Fruit fly (Drosophila melanogaster) whole organism, embryonic: ENCODE data around the gene CG43694.

Experiments used
- ATbp ChIP-seq: fragments of 200-800 bp; sonication (Bioruptor generic); optimal IDR thresholded peaks from 2 replicates; lab custom pipeline; 2017; ENCODE audit warnings: missing biosample characterization, mild to moderate bottlenecking, missing genetic modification characterization, missing genetic modification reagents
- Antp ChIP-seq: fragments of 200-800 bp; sonication (Bioruptor generic); optimal IDR thresholded peaks from 3 replicates; lab custom pipeline; 2016; ENCODE audit warnings: missing biosample characterization, missing genetic modification characterization
- Awh ChIP-seq: fragments of 200-800 bp; sonication (Bioruptor generic); IDR thresholded peaks from 2 replicates; pipeline ENCODE4, ENCODE4 v1.3.6; 2022; ENCODE audit warnings: missing biosample characterization, missing genetic modification characterization
- B-H1 ChIP-seq: fragments of 200-800 bp; sonication (Bioruptor generic); IDR thresholded peaks from 3 replicates; pipeline ENCODE4 v1.3.6; 2022; ENCODE audit warnings: missing biosample characterization, missing genetic modification characterization
- BtbVII ChIP-seq: fragments of 200-800 bp; sonication (Bioruptor generic); optimal IDR thresholded peaks from 3 replicates; lab custom pipeline; 2017; ENCODE audit warnings: missing biosample characterization, mild to moderate bottlenecking, missing genetic modification characterization
- CG1233 ChIP-seq: fragments of 200-800 bp; sonication (Bioruptor generic); optimal IDR thresholded peaks from 4 replicates; lab custom pipeline; 2018; ENCODE audit warnings: missing biosample characterization, mild to moderate bottlenecking, missing genetic modification characterization
- CG12659 ChIP-seq: fragments of 200-800 bp; sonication (Bioruptor generic); optimal IDR thresholded peaks from 3 replicates; lab custom pipeline; 2017; ENCODE audit warnings: mild to moderate bottlenecking, missing biosample characterization, missing genetic modification reagents, missing genetic modification characterization
- CG14710 ChIP-seq: fragments of 200-800 bp; sonication (Bioruptor generic); optimal IDR thresholded peaks from 3 replicates; lab custom pipeline; 2019; ENCODE audit warnings: missing biosample characterization, mild to moderate bottlenecking, missing genetic modification characterization, moderate library complexity
- CG15601 ChIP-seq: fragments of 200-800 bp; sonication (Bioruptor generic); optimal IDR thresholded peaks from 3 replicates; lab custom pipeline; 2019; ENCODE audit warnings: missing biosample characterization, mild to moderate bottlenecking, missing genetic modification characterization, moderate library complexity
- CG1603 ChIP-seq: fragments of 200-800 bp; sonication (Bioruptor generic); optimal IDR thresholded peaks from 2 replicates; lab custom pipeline; 2019; ENCODE audit warnings: missing biosample characterization, mild to moderate bottlenecking, missing genetic modification characterization, moderate library complexity
- CG17328 ChIP-seq: fragments of 200-800 bp; sonication (Bioruptor generic); IDR thresholded peaks from 2 replicates; pipeline ENCODE4 v1.3.6; 2022; ENCODE audit warnings: missing biosample characterization, missing genetic modification characterization
- CG17359 ChIP-seq: fragments of 200-800 bp; sonication (Bioruptor generic); optimal IDR thresholded peaks from 3 replicates; lab custom pipeline; 2018; ENCODE audit warnings: missing biosample characterization, mild to moderate bottlenecking, missing genetic modification characterization, moderate library complexity
- CG17385 ChIP-seq: fragments of 200-800 bp; sonication (Bioruptor generic); optimal IDR thresholded peaks from 3 replicates; lab custom pipeline; 2018; ENCODE audit warnings: missing biosample characterization, mild to moderate bottlenecking, missing genetic modification characterization
- CG31365 ChIP-seq: fragments of 200-800 bp; sonication (Bioruptor generic); optimal IDR thresholded peaks from 2 replicates; lab custom pipeline; 2018; ENCODE audit warnings: missing biosample characterization, mild to moderate bottlenecking, missing genetic modification characterization
- CG32767 ChIP-seq: fragments of 200-800 bp; sonication (Bioruptor generic); IDR thresholded peaks from 2 replicates; pipeline ENCODE4 v1.3.6; 2022; ENCODE audit warnings: missing biosample characterization, missing genetic modification characterization
- CG33557 ChIP-seq: fragments of 200-800 bp; sonication (Bioruptor generic); optimal IDR thresholded peaks from 2 replicates; lab custom pipeline; 2019; ENCODE audit warnings: missing biosample characterization, mild to moderate bottlenecking, missing genetic modification characterization, moderate library complexity
- CG3407 ChIP-seq: fragments of 200-800 bp; sonication (Bioruptor generic); optimal IDR thresholded peaks from 2 replicates; lab custom pipeline; 2018; ENCODE audit warnings: missing biosample characterization, mild to moderate bottlenecking, missing genetic modification characterization
- CG6689 ChIP-seq: fragments of 200-800 bp; sonication (Bioruptor generic); IDR thresholded peaks from 2 replicates; pipeline ENCODE4 v1.3.6; 2022; ENCODE audit warnings: missing biosample characterization, missing genetic modification characterization
- CG6813 ChIP-seq: fragments of 200-800 bp; sonication (Bioruptor generic); optimal IDR thresholded peaks from 2 replicates; lab custom pipeline; 2017; ENCODE audit warnings: missing biosample characterization, missing genetic modification characterization, mild to moderate bottlenecking, moderate library complexity, missing genetic modification reagents
- CG6854 ChIP-seq: fragments of 200-800 bp; sonication (Bioruptor generic); optimal IDR thresholded peaks from 3 replicates; lab custom pipeline; 2017; ENCODE audit warnings: missing biosample characterization, mild to moderate bottlenecking, missing genetic modification characterization
- CG8924 ChIP-seq: fragments of 200-800 bp; optimal IDR thresholded peaks from 3 replicates; lab custom pipeline; 2019; ENCODE audit warnings: missing biosample characterization, mild to moderate bottlenecking, missing genetic modification characterization, moderate library complexity
- CG9932 ChIP-seq: fragments of 200-800 bp; sonication (Bioruptor generic); IDR thresholded peaks from 2 replicates; pipeline ENCODE4 v1.3.6; 2022; ENCODE audit warnings: missing biosample characterization, missing genetic modification characterization
- Chrac-16 ChIP-seq: fragments of 200-800 bp; sonication (Bioruptor generic); optimal IDR thresholded peaks from 3 replicates; lab custom pipeline; 2016; ENCODE audit warnings: missing biosample characterization, missing genetic modification characterization
- E2f1 ChIP-seq: fragments of 200-800 bp; sonication (Bioruptor generic); IDR thresholded peaks from 2 replicates; pipeline ENCODE4 v1.3.6; 2022; ENCODE audit warnings: missing biosample characterization, missing genetic modification characterization
- Eip74EF ChIP-seq, 2 experiments: fragments of 200-800 bp in 1 of 2; fragments of >200 bp in 1 of 2; sonication (Bioruptor generic) in 1 of 2; optimal IDR thresholded peaks; 2 replicates each; lab custom pipeline; 2017 to 2019; ENCODE audit warnings: missing biosample characterization in 2 of 2, missing genetic modification characterization in 2 of 2, mild to moderate bottlenecking in 1 of 2, moderate library complexity in 1 of 2
- Ets65A ChIP-seq: fragments of 200-800 bp; sonication (Bioruptor generic); peaks from one replicate; lab custom pipeline; 2016; ENCODE audit warnings: missing biosample characterization, missing genetic modification characterization
- HLH3B ChIP-seq: fragments of 200-800 bp; sonication (Bioruptor generic); IDR thresholded peaks from 2 replicates; pipeline ENCODE4 v1.3.6; 2022; ENCODE audit warnings: missing biosample characterization, missing genetic modification characterization
- HmgZ ChIP-seq: fragments of 200-800 bp; sonication (Bioruptor generic); optimal IDR thresholded peaks from 2 replicates; lab custom pipeline; 2018; ENCODE audit warnings: missing biosample characterization, mild to moderate bottlenecking, missing genetic modification characterization
- Hmr ChIP-seq: fragments of 200-800 bp; sonication (Bioruptor generic); optimal IDR thresholded peaks from 3 replicates; lab custom pipeline; 2017; ENCODE audit warnings: mild to moderate bottlenecking, missing biosample characterization, missing genetic modification reagents, missing genetic modification characterization
- Neu2 ChIP-seq: fragments of 200-800 bp; sonication (Bioruptor generic); optimal IDR thresholded peaks from 3 replicates; lab custom pipeline; 2016; ENCODE audit warnings: missing biosample characterization, missing genetic modification characterization, borderline replicate concordance
- Optix ChIP-seq: fragments of 200-800 bp; sonication (Bioruptor generic); IDR thresholded peaks from 3 replicates; pipeline ENCODE4 v1.3.6; 2022; ENCODE audit warnings: missing biosample characterization, missing genetic modification characterization
- Rx ChIP-seq: fragments of 200-800 bp; sonication (Bioruptor generic); IDR thresholded peaks from 2 replicates; pipeline ENCODE4 v1.3.6; 2022; ENCODE audit warnings: missing biosample characterization, missing genetic modification characterization
- Trl ChIP-seq, 3 experiments: fragments of >200 bp in 2 of 3; fragments of 200-800 bp in 1 of 3; sonication (Bioruptor generic) in 1 of 3; optimal IDR thresholded peaks; 2 replicates in 1 of 3; 3 replicates in 2 of 3; lab custom pipeline; 2016 to 2017; ENCODE audit warnings: missing biosample characterization in 1 of 3, missing genetic modification characterization in 1 of 3
- ara ChIP-seq: fragments of 200-800 bp; sonication (Bioruptor generic); IDR thresholded peaks from 2 replicates; pipeline ENCODE4 v1.3.6; 2022; ENCODE audit warnings: missing biosample characterization, missing genetic modification characterization
- disco-r ChIP-seq: fragments of 200-800 bp; sonication (Bioruptor generic); optimal IDR thresholded peaks from 2 replicates; lab custom pipeline; 2016; ENCODE audit warnings: missing biosample characterization, missing genetic modification characterization
- fd96Cb ChIP-seq: fragments of 200-800 bp; sonication (Bioruptor generic); optimal IDR thresholded peaks from 2 replicates; lab custom pipeline; 2018; ENCODE audit warnings: missing biosample characterization, mild to moderate bottlenecking, missing genetic modification characterization, moderate library complexity
- ken ChIP-seq: fragments of 200-800 bp; sonication (Bioruptor generic); IDR thresholded peaks from 3 replicates; pipeline ENCODE4 v1.3.6; 2022; ENCODE audit warnings: missing biosample characterization, missing genetic modification characterization
- kni ChIP-seq: fragments of 200-800 bp; sonication (Bioruptor generic); optimal IDR thresholded peaks from 3 replicates; lab custom pipeline; 2017; ENCODE audit warnings: mild to moderate bottlenecking, missing biosample characterization, missing genetic modification reagents, missing genetic modification characterization
- mirr ChIP-seq: fragments of 200-800 bp; sonication (Bioruptor generic); optimal IDR thresholded peaks from 3 replicates; lab custom pipeline; 2018; ENCODE audit warnings: missing biosample characterization, mild to moderate bottlenecking, missing genetic modification characterization
- onecut ChIP-seq: fragments of 200-800 bp; sonication (Bioruptor generic); IDR thresholded peaks from 2 replicates; pipeline ENCODE4 v1.3.6; 2022; ENCODE audit warnings: missing biosample characterization, missing genetic modification characterization
- pita ChIP-seq: fragments of 200-800 bp; sonication (Bioruptor generic); optimal IDR thresholded peaks from 2 replicates; lab custom pipeline; 2017; ENCODE audit warnings: missing biosample characterization, mild to moderate bottlenecking, missing genetic modification characterization
- ro ChIP-seq: fragments of 200-800 bp; sonication (Bioruptor generic); IDR thresholded peaks from 2 replicates; pipeline ENCODE4 v1.3.6; 2022; ENCODE audit warnings: missing biosample characterization, missing genetic modification characterization
- sc ChIP-seq, 3 experiments: fragments of >200 bp in 2 of 3; fragments of 200-800 bp in 1 of 3; sonication (Bioruptor generic) in 1 of 3; optimal IDR thresholded peaks; 2 replicates in 2 of 3; 3 replicates in 1 of 3; lab custom pipeline; 2017; ENCODE audit warnings: mild to moderate bottlenecking in 1 of 3, missing biosample characterization in 1 of 3, missing genetic modification characterization in 1 of 3, missing genetic modification reagents in 1 of 3
- sens ChIP-seq: fragments of 200-800 bp; sonication (Bioruptor generic); peaks from one replicate; lab custom pipeline; 2016; ENCODE audit warnings: missing biosample characterization, missing genetic modification characterization
- sens-2 ChIP-seq: fragments of 200-800 bp; sonication (Bioruptor generic); IDR thresholded peaks from 2 replicates; pipeline ENCODE4 v1.3.6; 2022; ENCODE audit warnings: missing biosample characterization, missing genetic modification characterization
- sisA ChIP-seq: fragments of 200-800 bp; sonication (Bioruptor generic); IDR thresholded peaks from 2 replicates; pipeline ENCODE4 v1.3.6; 2022; ENCODE audit warnings: missing biosample characterization, missing genetic modification characterization
- tgo ChIP-seq: fragments of 200-800 bp; sonication (Bioruptor generic); IDR thresholded peaks from 3 replicates; pipeline ENCODE4 v1.3.6; 2022; ENCODE audit warnings: missing biosample characterization, missing genetic modification characterization
- vvl ChIP-seq: fragments of 200-800 bp; sonication (Bioruptor generic); IDR thresholded peaks from 2 replicates; pipeline ENCODE4 v1.3.6; 2022; ENCODE audit warnings: missing biosample characterization, missing genetic modification characterization

The CG43694 gene

dm6 chr3R:23445249-23445916 lies 19.6 kb upstream of the CG43694 start (continued):
- TF ChIP-seq fd96Cb: no peak
- TF ChIP-seq CG33557: peak; percentile 10
- TF ChIP-seq Optix: peak; percentile 58; the same call in 1 of the 3 replicates
- 0 out of 3 replicates have a peak, but pooled peaks have one; percentile 45 for TF ChIP-seq ken (GFP tag; lab: Robert Waterston, UW)
- TF ChIP-seq CG15601 (tag; lab: Kevin White, UChicago): peak; percentile 15
- TF ChIP-seq Ets65A (GFP tag; lab: Kevin White, UChicago): peak; percentile 80
- no peak for TF ChIP-seq CG8924
- peak; percentile 30 for TF ChIP-seq mirr (GFP tag; lab: Kevin White, UChicago)
- 0 out of 2 replicates have a peak, but pooled peaks have one; percentile 27 for TF ChIP-seq CG9932 (GFP tag; lab: Robert Waterston, UW)
- TF ChIP-seq E2f1 (GFP tag; lab: Robert Waterston, UW): peak; percentile 29; the same call in 1 of the 2 replicates
- TF ChIP-seq CG17359 (tag; lab: Kevin White, UChicago): peak; percentile 30
- peak; percentile 25; the same call in 1 of the 2 replicates for TF ChIP-seq HLH3B (GFP tag; lab: Robert Waterston, UW)
- peak; percentile 19 for TF ChIP-seq CG3407
- TF ChIP-seq CG6689: peak; percentile 41; the same call in 1 of the 2 replicates
- no peak for TF ChIP-seq disco-r (GFP tag; lab: Kevin White, UChicago)
- no peak for TF ChIP-seq sisA (GFP tag; lab: Robert Waterston, UW)
- 0 out of 3 replicates have a peak, but pooled peaks have one; percentile 26 for TF ChIP-seq B-H1 (GFP tag; lab: Robert Waterston, UW)
- TF ChIP-seq ara (GFP tag; lab: Robert Waterston, UW): peak; percentile 41
- peak; percentile 77 for TF ChIP-seq Awh (GFP tag; lab: Robert Waterston, UW)
- no peak for TF ChIP-seq Hmr (GFP tag; lab: Kevin White, UChicago)
- TF ChIP-seq CG17385 (GFP tag; lab: Kevin White, UChicago): peak; percentile 2
- TF ChIP-seq CG17328: peak; percentile 36; the same call in 1 of the 2 replicates
- no peak for TF ChIP-seq sc (optimal IDR thresholded peaks at IDR 0.05; lab: Kevin White, UChicago)
- TF ChIP-seq sc (GFP tag; optimal IDR thresholded peaks at IDR 0.05; lab: Kevin White, UChicago): peak; percentile 10
- peak; percentile 65 for TF ChIP-seq sens (GFP tag; lab: Kevin White, UChicago)
- TF ChIP-seq CG14710 (tag; lab: Kevin White, UChicago): no peak
- TF ChIP-seq Antp (GFP tag; lab: Kevin White, UChicago): no peak
- TF ChIP-seq Chrac-16: no peak
- 0 out of 2 replicates have a peak, but pooled peaks have one; percentile 13 for TF ChIP-seq vvl (GFP tag; lab: Robert Waterston, UW)
- TF ChIP-seq ATbp (GFP tag; lab: Kevin White, UChicago): peak; percentile 82
- TF ChIP-seq CG6854: peak; percentile 9
- TF ChIP-seq Trl (optimal IDR thresholded peaks at IDR 0.05; lab: Kevin White, UChicago): no peak
- peak; percentile 6 for TF ChIP-seq Trl (GFP tag; optimal IDR thresholded peaks at IDR 0.05; lab: Kevin White, UChicago)
- peak; percentile 58 for TF ChIP-seq CG6813
- TF ChIP-seq sens-2 (GFP tag; lab: Robert Waterston, UW): no peak
- peak; percentile 29 for TF ChIP-seq CG1233
- 0 out of 2 replicates have a peak, but pooled peaks have one; percentile 17 for TF ChIP-seq ro (GFP tag; lab: Robert Waterston, UW)
- peak; percentile 31 for TF ChIP-seq kni
- TF ChIP-seq onecut (GFP tag; lab: Robert Waterston, UW): peak; percentile 56
- TF ChIP-seq tgo (GFP tag; lab: Robert Waterston, UW): no peak
- TF ChIP-seq Eip74EF (GFP tag; optimal IDR thresholded peaks at IDR 0.05; lab: Kevin White, UChicago): no peak
- no peak for TF ChIP-seq pita
- TF ChIP-seq HmgZ (tag; lab: Kevin White, UChicago): no peak
- TF ChIP-seq CG32767: 0 out of 2 replicates have a peak, but pooled peaks have one; percentile 20
- TF ChIP-seq BtbVII (GFP tag; lab: Kevin White, UChicago): no peak
- peak; percentile 59 for TF ChIP-seq CG1603 (tag; lab: Kevin White, UChicago)
- TF ChIP-seq CG12659: peak; percentile 15
- TF ChIP-seq CG31365: peak; percentile 20
- TF ChIP-seq Neu2 (GFP tag; lab: Kevin White, UChicago): no peak
- no peak for TF ChIP-seq Rx (GFP tag; lab: Robert Waterston, UW)
